Worm (Caenorhabditis elegans) whole organism, early embryonic: Measurements from ENCODE around the gene lag-1.

Experiments used
- F13C5.2 ChIP-seq: sonication (generic microtip); optimal IDR thresholded peaks from 2 replicates; lab custom pipeline; 2017; ENCODE audit warnings: mild to moderate bottlenecking, missing genetic modification characterization, inconsistent platforms, missing compliant biosample characterization
- ama-1 ChIP-seq: fragments of 150-350 bp; optimal IDR thresholded peaks from 2 replicates; lab custom pipeline; 2014
- flt-1 ChIP-seq: fragments of 200-800 bp; sonication (Bioruptor generic); IDR thresholded peaks from 2 replicates; pipeline ENCODE4 v1.3.6; 2022; ENCODE audit warnings: missing genetic modification characterization, missing compliant biosample characterization
- hmbx-1 ChIP-seq: sonication (generic microtip); optimal IDR thresholded peaks from 2 replicates; lab custom pipeline; 2016; ENCODE audit warnings: mild to moderate bottlenecking, missing genetic modification characterization, missing compliant biosample characterization

ce11 chrIV:6095357-6095858, at the start of gene lag-1:
- no peak for TF ChIP-seq flt-1
- no peak for TF ChIP-seq ama-1 (lab: Kevin White, UChicago)
- TF ChIP-seq F13C5.2 = no peak
- no peak for TF ChIP-seq hmbx-1 (tag; lab: Kevin White, UChicago)
